Worm (Caenorhabditis elegans): Measurements from ENCODE around the gene C35D10.12.
A peak's percentile ranks its signal among the peaks of the same experiment; 100 is the strongest.

The C35D10.12 gene

DNA sequence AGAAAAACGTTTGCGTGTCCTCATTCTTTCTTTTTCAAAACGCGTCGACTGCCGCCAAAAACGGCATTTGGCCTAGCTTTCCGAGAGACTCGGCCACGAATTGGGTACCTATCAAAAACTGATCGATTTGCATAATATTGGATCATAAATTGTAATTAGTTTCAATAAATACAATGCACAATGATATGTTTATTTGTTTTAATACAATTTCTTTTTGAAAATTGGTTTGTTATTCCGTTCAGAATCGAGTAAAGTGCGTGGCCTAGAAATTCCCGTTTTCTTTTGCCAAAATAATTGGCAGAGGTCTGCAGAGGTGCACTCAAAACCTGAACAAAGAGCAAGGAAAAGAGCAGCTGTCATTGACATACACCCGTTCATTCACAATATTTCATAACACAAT, 30.8 kb upstream of the C35D10.12 start, which contains the start of gene F26F4.8:
Gene F26F4.8, minus strand, starts transcription at position 69 of the 400 bp plus-strand sequence.
- TF ChIP-seq mbf-1 (tag; optimal IDR thresholded peaks at IDR 0.05) (no peak), gmeb-1 (tag; optimal IDR thresholded peaks at IDR 0.05) (peak; percentile 17), nhr-11 (tag; optimal IDR thresholded peaks at IDR 0.05) (no peak), C34F6.9 (tag; optimal IDR thresholded peaks at IDR 0.05) (peak; percentile 55), sem-4 (tag; optimal IDR thresholded peaks at IDR 0.05) (no peak), lin-39 (tag; optimal IDR thresholded peaks at IDR 0.05) (no peak), lsy-2 (tag; optimal IDR thresholded peaks at IDR 0.05) (peak in 1 of 2 experiments; percentile 41), elt-3 (tag; optimal IDR thresholded peaks at IDR 0.05) (no peak), mdl-1 (tag; optimal IDR thresholded peaks at IDR 0.05) (no peak), lin-11 (tag; optimal IDR thresholded peaks at IDR 0.05) (no peak), F13H6.1 (tag; optimal IDR thresholded peaks at IDR 0.05) (peak; percentile 28), egl-27 (tag; optimal IDR thresholded peaks at IDR 0.05) (no peak), alr-1 (tag; optimal IDR thresholded peaks at IDR 0.05) (no peak), unc-55 (GFP tag; optimal IDR thresholded peaks at IDR 0.05) (peak; percentile 21), lin-13 (GFP tag; optimal IDR thresholded peaks at IDR 0.05) (no peak), sma-3 (GFP tag; optimal IDR thresholded peaks at IDR 0.05) (no peak), ceh-16 (tag; optimal IDR thresholded peaks at IDR 0.05) (no peak), Y55F3AM.14 (GFP tag; optimal IDR thresholded peaks at IDR 0.05) (no peak), peb-1 (tag; optimal IDR thresholded peaks at IDR 0.05) (no peak), nhr-237 (tag; optimal IDR thresholded peaks at IDR 0.05) (no peak), crh-2 (tag; optimal IDR thresholded peaks at IDR 0.05) (no peak), nhr-129 (tag; optimal IDR thresholded peaks at IDR 0.05) (peak; percentile 16), aly-2 (tag; optimal IDR thresholded peaks at IDR 0.05) (no peak), ceh-82 (tag; optimal IDR thresholded peaks at IDR 0.05) (no peak), fos-1 (tag; optimal IDR thresholded peaks at IDR 0.05) (peak; percentile 36), nhr-21 (tag; optimal IDR thresholded peaks at IDR 0.05) (no peak), R02D3.7 (tag; optimal IDR thresholded peaks at IDR 0.05) (no peak), nhr-10 (tag; optimal IDR thresholded peaks at IDR 0.05) (no peak), skn-1 (tag; optimal IDR thresholded peaks at IDR 0.05) (no peak)

DNA sequence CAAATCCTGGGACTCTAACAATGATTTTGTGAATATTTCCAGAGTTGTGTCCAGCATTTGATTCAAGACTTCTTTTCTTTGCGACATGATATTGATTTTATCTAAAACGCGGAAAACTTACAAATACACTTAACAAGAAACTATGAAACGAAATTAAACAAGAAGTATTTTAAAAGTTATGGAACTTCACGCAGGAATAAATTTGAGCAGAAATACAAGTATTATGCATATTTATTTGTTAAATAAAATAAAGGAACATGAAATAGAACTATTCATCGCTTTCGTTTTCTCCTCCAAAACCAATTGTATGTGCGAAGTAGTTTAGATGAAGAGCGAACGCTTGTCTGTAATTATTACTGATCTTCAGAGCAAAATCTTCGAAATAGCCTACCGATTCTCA, 29.2 kb upstream of the C35D10.12 start, which contains the start of gene kbp-2:
Gene kbp-2, minus strand, starts transcription at position 101 of the 400 bp plus-strand sequence.
- TF ChIP-seq mbf-1 (tag; optimal IDR thresholded peaks at IDR 0.05) (no peak), elt-1 (tag; optimal IDR thresholded peaks at IDR 0.05) (no peak), sma-3 (GFP tag; optimal IDR thresholded peaks at IDR 0.05) (no peak), nhr-11 (tag; optimal IDR thresholded peaks at IDR 0.05) (no peak), nhr-6 (tag; optimal IDR thresholded peaks at IDR 0.05) (no peak), nhr-23 (tag; optimal IDR thresholded peaks at IDR 0.05) (no peak), nhr-21 (tag; optimal IDR thresholded peaks at IDR 0.05) (no peak), ceh-16 (tag; optimal IDR thresholded peaks at IDR 0.05) (no peak), lsy-2 (tag; optimal IDR thresholded peaks at IDR 0.05) (no peak), Y55F3AM.14 (GFP tag; optimal IDR thresholded peaks at IDR 0.05) (no peak), nhr-129 (tag; optimal IDR thresholded peaks at IDR 0.05) (no peak), aly-2 (tag; optimal IDR thresholded peaks at IDR 0.05) (no peak), nhr-10 (tag; optimal IDR thresholded peaks at IDR 0.05) (no peak), sem-4 (tag; optimal IDR thresholded peaks at IDR 0.05) (no peak), ztf-4 (tag; optimal IDR thresholded peaks at IDR 0.05) (no peak), C34F6.9 (tag; optimal IDR thresholded peaks at IDR 0.05) (no peak), alr-1 (tag; optimal IDR thresholded peaks at IDR 0.05) (no peak), ama-1 (optimal IDR thresholded peaks at IDR 0.05) (no peak)

DNA sequence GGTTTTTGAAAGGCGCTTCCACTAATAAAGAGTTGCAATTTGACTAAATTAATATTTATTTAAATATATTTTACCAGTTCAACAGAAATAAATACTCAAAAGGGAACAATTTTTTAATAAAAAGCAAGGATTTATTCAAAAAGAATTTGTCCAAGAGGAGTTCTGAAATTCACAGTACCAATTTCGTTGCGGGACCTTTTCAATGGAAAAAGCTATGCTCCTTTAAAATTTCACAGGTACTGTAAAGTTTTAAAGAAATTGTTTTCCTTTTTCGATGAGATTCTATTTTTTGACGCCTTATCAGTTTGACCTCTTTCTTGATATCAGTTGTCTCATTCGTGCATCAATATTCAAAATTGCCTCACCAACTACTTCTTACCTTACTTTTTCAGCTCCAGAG, 25.7 kb upstream of the C35D10.12 start, which contains the start of gene tag-340:
Gene tag-340, plus strand, starts transcription at position 249 of the 400 bp plus-strand sequence.
- TF ChIP-seq sma-9 (GFP tag; optimal IDR thresholded peaks at IDR 0.05) (no peak), sma-9 (tag; optimal IDR thresholded peaks at IDR 0.05) (no peak), fos-1 (tag; optimal IDR thresholded peaks at IDR 0.05) (peak; percentile 28)

DNA sequence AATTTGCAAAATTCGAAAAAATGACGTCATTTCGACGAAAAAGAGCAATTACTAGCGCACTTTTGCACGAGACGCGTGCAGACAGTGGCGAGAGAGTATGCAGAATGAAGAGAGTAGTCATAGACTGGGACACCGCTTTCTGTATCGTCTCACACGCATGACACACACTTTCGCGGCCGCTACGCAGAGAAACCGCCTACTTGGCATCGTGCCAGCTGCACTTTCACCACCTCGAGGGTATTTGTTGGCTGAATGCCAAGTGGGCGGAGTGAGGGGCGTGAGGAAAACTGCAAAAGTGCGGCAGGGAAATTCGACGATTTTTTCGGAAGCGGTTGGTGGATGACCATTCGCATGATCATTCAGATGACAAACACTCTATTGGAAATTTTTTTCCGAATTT, 25.2 kb upstream of the C35D10.12 start:
- peak; percentile 98 for TF ChIP-seq egl-27 (tag; optimal IDR thresholded peaks at IDR 0.05)
- no peak for TF ChIP-seq elt-3 (tag; optimal IDR thresholded peaks at IDR 0.05)
- peak; percentile 65 for TF ChIP-seq nhr-12 (tag; optimal IDR thresholded peaks at IDR 0.05)
- peak; percentile 99 for TF ChIP-seq sma-9 (GFP tag; optimal IDR thresholded peaks at IDR 0.05)
- no peak for TF ChIP-seq sma-9 (tag; optimal IDR thresholded peaks at IDR 0.05)
- TF ChIP-seq ZK546.5 (tag; optimal IDR thresholded peaks at IDR 0.05): peak; percentile 88
- no peak for TF ChIP-seq nhr-23 (tag; optimal IDR thresholded peaks at IDR 0.05)
- peak; percentile 98 for TF ChIP-seq lin-13 (GFP tag; optimal IDR thresholded peaks at IDR 0.05)
- TF ChIP-seq unc-62 (GFP tag; optimal IDR thresholded peaks at IDR 0.05): peak; percentile 95
- peak; percentile 100 for TF ChIP-seq F13H6.1 (tag; optimal IDR thresholded peaks at IDR 0.05)
- peak; percentile 96 for TF ChIP-seq mab-5 (tag; optimal IDR thresholded peaks at IDR 0.05)
- peak; percentile 69 for TF ChIP-seq R02D3.7 (tag; optimal IDR thresholded peaks at IDR 0.05)
- peak; percentile 99 for TF ChIP-seq nhr-25 (tag; optimal IDR thresholded peaks at IDR 0.05)
- peak; percentile 77 for TF ChIP-seq lin-39 (tag; optimal IDR thresholded peaks at IDR 0.05)
- peak; percentile 89 for TF ChIP-seq nhr-77 (tag; optimal IDR thresholded peaks at IDR 0.05)
- TF ChIP-seq ztf-11 (tag; optimal IDR thresholded peaks at IDR 0.05): no peak
- TF ChIP-seq unc-55 (GFP tag; optimal IDR thresholded peaks at IDR 0.05): peak; percentile 99
- peak; percentile 94 to 99 for TF ChIP-seq mdl-1 (tag; optimal IDR thresholded peaks at IDR 0.05)
- TF ChIP-seq fos-1 (tag; optimal IDR thresholded peaks at IDR 0.05): peak; percentile 100
- TF ChIP-seq elt-1 (tag; optimal IDR thresholded peaks at IDR 0.05): peak; percentile 19
- peak; percentile 99 for TF ChIP-seq crh-2 (tag; optimal IDR thresholded peaks at IDR 0.05)
- TF ChIP-seq Y55F3AM.14 (GFP tag; optimal IDR thresholded peaks at IDR 0.05): peak; percentile 99
- TF ChIP-seq aly-2 (tag; optimal IDR thresholded peaks at IDR 0.05): no peak
- peak; percentile 99 for TF ChIP-seq ztf-4 (tag; optimal IDR thresholded peaks at IDR 0.05)
- no peak for TF ChIP-seq nhr-11 (tag; optimal IDR thresholded peaks at IDR 0.05)
- TF ChIP-seq ceh-16 (tag; optimal IDR thresholded peaks at IDR 0.05): peak; percentile 99
- peak; percentile 98 for TF ChIP-seq zag-1 (tag; optimal IDR thresholded peaks at IDR 0.05)
- TF ChIP-seq lsy-2 (tag; optimal IDR thresholded peaks at IDR 0.05): peak; percentile 94 to 97
- peak; percentile 68 for TF ChIP-seq dmd-4 (tag; optimal IDR thresholded peaks at IDR 0.05)
